Worm (Caenorhabditis elegans) whole organism, late embryonic: ENCODE measurements around the gene srg-9.

Experiments used
- fkh-10 ChIP-seq: fragments of 150-350 bp; optimal IDR thresholded peaks from 2 replicates; lab custom pipeline; 2014; ENCODE audit warnings: missing biosample characterization, missing genetic modification reagents, missing genetic modification characterization
- gmeb-2 ChIP-seq: sonication (generic microtip); optimal IDR thresholded peaks from 2 replicates; lab custom pipeline; 2016; ENCODE audit warnings: missing genetic modification characterization, inconsistent platforms, missing compliant biosample characterization
- tbx-7 ChIP-seq: sonication (generic microtip); optimal IDR thresholded peaks from 2 replicates; lab custom pipeline; 2016; ENCODE audit warnings: missing genotype, missing genetic modification characterization, missing compliant biosample characterization

- TF ChIP-seq fkh-10, result no peak
- no peak for TF ChIP-seq gmeb-2
- no peak for TF ChIP-seq tbx-7 (tag; lab: Kevin White, UChicago)
Measured at ce11 chrIII:6265911-6266310, 9.3 kb upstream of the srg-9 start, which contains the start of gene srg-6.
